Fruit fly (Drosophila melanogaster): ENCODE data around the gene ltl.

The ltl gene

dm6 chr3L:7529081-7530021 is 10.6 kb downstream of the ltl start (continued):
- TF ChIP-seq CG9139 (GFP tag; optimal IDR thresholded peaks at IDR 0.05) (no peak), Sox102F (GFP tag; optimal IDR thresholded peaks at IDR 0.05) (no peak), dsx (GFP tag; optimal IDR thresholded peaks at IDR 0.05; ENCODE audit: poor library complexity, severe bottlenecking) (no peak), esn (GFP tag; optimal IDR thresholded peaks at IDR 0.05) (peak; percentile 55), CG15336 (GFP tag; IDR thresholded peaks at IDR 0.05) (peak; percentile 43; the same call in 1 of the 2 replicates), CG3032 (tag; optimal IDR thresholded peaks at IDR 0.05) (no peak), CG6276 (GFP tag; optimal IDR thresholded peaks at IDR 0.05) (peak; percentile 18), vri (GFP tag; optimal IDR thresholded peaks at IDR 0.05) (peak; percentile 67), Ets21C (GFP tag; optimal IDR thresholded peaks at IDR 0.05) (peak; percentile 29), Met (GFP tag; optimal IDR thresholded peaks at IDR 0.05) (peak; percentile 49), CG8632 (GFP tag; optimal IDR thresholded peaks at IDR 0.05) (peak; percentile 3), CG34406 (GFP tag; optimal IDR thresholded peaks at IDR 0.05) (peak; percentile 7), Eip78C (GFP tag) (peak; percentile 67), CG8119 (GFP tag; IDR thresholded peaks at IDR 0.05) (0 out of 3 replicates have a peak, but pooled peaks have one; percentile 18), lz (GFP tag; optimal IDR thresholded peaks at IDR 0.05) (peak; percentile 39), fd59A (GFP tag; optimal IDR thresholded peaks at IDR 0.05) (no peak), CG4318 (GFP tag; optimal IDR thresholded peaks at IDR 0.05) (peak; percentile 24), CG6163 (GFP tag; IDR thresholded peaks at IDR 0.05) (no peak; the same call in 2 of the 3 replicates), eg (GFP tag; IDR thresholded peaks at IDR 0.05) (peak; percentile 60), CG16779 (tag; optimal IDR thresholded peaks at IDR 0.05) (peak; percentile 20), CG8319 (GFP tag; optimal IDR thresholded peaks at IDR 0.05) (no peak), CG32006 (GFP tag; optimal IDR thresholded peaks at IDR 0.05) (peak; percentile 60), OdsH (GFP tag; optimal IDR thresholded peaks at IDR 0.05) (no peak)

DNA sequence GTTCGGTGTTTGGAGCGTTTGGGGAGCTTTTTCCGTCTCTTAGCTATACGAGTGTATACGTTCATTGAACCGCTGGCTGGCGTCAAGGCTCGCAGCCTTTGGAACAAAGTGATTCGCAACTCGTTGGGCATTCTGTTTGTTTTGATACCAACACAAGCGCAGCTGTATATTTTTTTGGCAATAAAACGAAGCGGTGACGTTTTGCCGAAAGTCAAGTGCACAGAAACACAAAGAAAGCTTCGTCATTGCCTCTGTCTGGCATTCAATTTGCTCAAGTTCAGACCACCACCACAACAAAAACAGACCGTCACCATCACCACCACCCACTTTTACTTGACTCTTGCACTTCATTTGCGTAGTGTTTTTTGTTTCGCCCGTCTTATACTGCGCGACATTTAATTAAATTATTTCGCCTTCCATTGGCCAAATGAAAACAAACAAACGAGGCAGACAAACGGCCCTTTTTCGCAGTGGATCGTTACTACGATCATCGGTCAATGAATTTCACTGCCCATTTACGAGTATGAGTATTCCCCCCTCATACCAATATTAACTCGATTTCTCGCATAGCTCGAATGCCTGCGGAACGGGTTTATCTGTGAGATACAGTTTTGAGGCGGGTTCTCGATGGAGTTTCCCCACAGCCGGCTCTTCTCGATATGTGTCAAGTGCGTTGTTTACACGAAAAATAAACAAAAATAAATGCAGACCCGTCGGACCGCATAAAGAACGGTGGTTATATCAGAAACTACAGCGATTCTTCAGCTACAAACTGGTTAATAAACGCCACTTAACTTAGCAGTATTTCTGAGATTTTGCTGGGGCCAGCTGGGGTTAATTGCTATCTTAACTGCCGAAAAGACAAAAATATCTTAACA is 11.9 kb downstream of the ltl start:
- TF ChIP-seq Lpt (GFP tag; optimal IDR thresholded peaks at IDR 0.05) = no peak
- peak; percentile 58 for TF ChIP-seq Sox14 (GFP tag; optimal IDR thresholded peaks at IDR 0.05)
- no peak for TF ChIP-seq CG4318 (GFP tag; optimal IDR thresholded peaks at IDR 0.05)
- no peak for TF ChIP-seq vri (GFP tag; optimal IDR thresholded peaks at IDR 0.05)
- no peak for TF ChIP-seq CG9139 (GFP tag; optimal IDR thresholded peaks at IDR 0.05)
- TF ChIP-seq esn (GFP tag; optimal IDR thresholded peaks at IDR 0.05) = peak; percentile 8
- TF ChIP-seq CG31627 (GFP tag; optimal IDR thresholded peaks at IDR 0.05) = no peak
- TF ChIP-seq acj6 (GFP tag; optimal IDR thresholded peaks at IDR 0.05) = no peak
- no peak for TF ChIP-seq lz (GFP tag; optimal IDR thresholded peaks at IDR 0.05)
- TF ChIP-seq fkh (GFP tag; optimal IDR thresholded peaks at IDR 0.05) = no peak
- TF ChIP-seq OdsH (GFP tag; optimal IDR thresholded peaks at IDR 0.05) = no peak
- TF ChIP-seq CG16779 (tag; optimal IDR thresholded peaks at IDR 0.05) = no peak
- TF ChIP-seq Eip93F (GFP tag; optimal IDR thresholded peaks at IDR 0.05) = no peak
- no peak for TF ChIP-seq achi (GFP tag; optimal IDR thresholded peaks at IDR 0.05)
- TF ChIP-seq CG6163 (GFP tag; IDR thresholded peaks at IDR 0.05) = no peak
- TF ChIP-seq CG7368 (GFP tag; optimal IDR thresholded peaks at IDR 0.05) = no peak
- no peak for TF ChIP-seq spab (GFP tag; optimal IDR thresholded peaks at IDR 0.05)
- no peak for TF ChIP-seq CG1621 (tag; optimal IDR thresholded peaks at IDR 0.05)
- TF ChIP-seq svp (GFP tag) = peak; percentile 64
- peak; percentile 79 for TF ChIP-seq Eip78C (GFP tag)
- TF ChIP-seq dsx (GFP tag; optimal IDR thresholded peaks at IDR 0.05; ENCODE audit: poor library complexity, severe bottlenecking) = no peak
- TF ChIP-seq cyc (GFP tag; optimal IDR thresholded peaks at IDR 0.05) = no peak
- no peak for TF ChIP-seq CG10631 (GFP tag; optimal IDR thresholded peaks at IDR 0.05)
- no peak for TF ChIP-seq CG6854 (GFP tag; optimal IDR thresholded peaks at IDR 0.05)
- TF ChIP-seq topi (GFP tag; optimal IDR thresholded peaks at IDR 0.05) = no peak
- TF ChIP-seq CG6276 (GFP tag; optimal IDR thresholded peaks at IDR 0.05) = no peak
- TF ChIP-seq CG8319 (GFP tag; optimal IDR thresholded peaks at IDR 0.05) = no peak
- no peak for TF ChIP-seq CG8119 (GFP tag; IDR thresholded peaks at IDR 0.05)
- TF ChIP-seq pdm3 (GFP tag; optimal IDR thresholded peaks at IDR 0.05) = no peak
- no peak for TF ChIP-seq net (GFP tag; optimal IDR thresholded peaks at IDR 0.05)

Measured in whole organism, prepupa.